Fruit fly (Drosophila melanogaster) whole organism, embryonic: ENCODE data around the gene CG5921.

Source experiments
- Bgb ChIP-seq: fragments of 200-800 bp; sonication (Bioruptor generic); IDR thresholded peaks from 2 replicates; pipeline ENCODE4 v1.3.6; 2022; ENCODE audit warnings: missing biosample characterization, missing genetic modification characterization; ENCODE audit not compliant: partially characterized antibody
- CG10267 ChIP-seq: fragments of 200-800 bp; sonication (Bioruptor generic); optimal IDR thresholded peaks from 2 replicates; lab custom pipeline; 2018; ENCODE audit warnings: missing biosample characterization, mild to moderate bottlenecking, missing genetic modification characterization, moderate library complexity
- CG12219 ChIP-seq: fragments of 200-800 bp; sonication (Bioruptor generic); optimal IDR thresholded peaks from 3 replicates; lab custom pipeline; 2018; ENCODE audit warnings: missing biosample characterization, mild to moderate bottlenecking, missing genetic modification characterization
- CG12391 ChIP-seq: fragments of 200-800 bp; sonication (Bioruptor generic); optimal IDR thresholded peaks from 3 replicates; lab custom pipeline; 2018; ENCODE audit warnings: missing biosample characterization, mild to moderate bottlenecking, missing genetic modification characterization, moderate library complexity
- CG1529 ChIP-seq: fragments of 200-800 bp; sonication (Bioruptor generic); optimal IDR thresholded peaks from 3 replicates; lab custom pipeline; 2018; ENCODE audit warnings: missing biosample characterization, missing genetic modification characterization
- CG15479 ChIP-seq: fragments of 200-800 bp; sonication (Bioruptor generic); optimal IDR thresholded peaks from 3 replicates; lab custom pipeline; 2019; ENCODE audit warnings: missing biosample characterization, mild to moderate bottlenecking, missing genetic modification characterization, moderate library complexity
- CG16813 ChIP-seq: fragments of 200-800 bp; sonication (Bioruptor generic); IDR thresholded peaks from 3 replicates; pipeline ENCODE4 v1.3.6; 2022; ENCODE audit warnings: missing biosample characterization, missing genetic modification characterization; ENCODE audit not compliant: partially characterized antibody
- CG17385 ChIP-seq: fragments of 200-800 bp; sonication (Bioruptor generic); optimal IDR thresholded peaks from 3 replicates; lab custom pipeline; 2018; ENCODE audit warnings: missing biosample characterization, mild to moderate bottlenecking, missing genetic modification characterization
- CG17802 ChIP-seq: fragments of 200-800 bp; sonication (Bioruptor generic); optimal IDR thresholded peaks from 2 replicates; lab custom pipeline; 2018; ENCODE audit warnings: missing biosample characterization, mild to moderate bottlenecking, missing genetic modification characterization, moderate library complexity
- CG18011 ChIP-seq: fragments of 200-800 bp; sonication (Bioruptor generic); optimal IDR thresholded peaks from 2 replicates; lab custom pipeline; 2017; ENCODE audit warnings: missing biosample characterization, missing genetic modification characterization, mild to moderate bottlenecking, moderate library complexity, missing genotype
- CG2116 ChIP-seq: fragments of 200-800 bp; sonication (Bioruptor generic); optimal IDR thresholded peaks from 3 replicates; lab custom pipeline; 2018; ENCODE audit warnings: missing biosample characterization, mild to moderate bottlenecking, missing genetic modification characterization
- CG32532 ChIP-seq: fragments of 200-800 bp; sonication (Bioruptor generic); IDR thresholded peaks from 2 replicates; pipeline ENCODE4 v1.3.6; 2022; ENCODE audit warnings: missing biosample characterization, missing genetic modification characterization
- CG3726 ChIP-seq: fragments of 200-800 bp; sonication (Bioruptor generic); IDR thresholded peaks from 3 replicates; pipeline ENCODE4, ENCODE4 v1.3.6; 2022; ENCODE audit warnings: missing biosample characterization, missing genetic modification characterization
- CG43689 ChIP-seq: fragments of 200-800 bp; sonication (Bioruptor generic); IDR thresholded peaks from 2 replicates; pipeline ENCODE4 v1.3.6; 2022; ENCODE audit warnings: missing biosample characterization, missing genetic modification characterization
- CG4404 ChIP-seq: fragments of 200-800 bp; sonication (Bioruptor generic); IDR thresholded peaks from 2 replicates; pipeline ENCODE4 v1.3.6; 2022; ENCODE audit warnings: missing biosample characterization, missing genetic modification characterization
- CG4617 ChIP-seq: fragments of 200-800 bp; sonication (Bioruptor generic); optimal IDR thresholded peaks from 3 replicates; lab custom pipeline; 2016; ENCODE audit warnings: missing biosample characterization, missing genetic modification characterization, borderline replicate concordance
- CG6765 ChIP-seq: fragments of 200-800 bp; sonication (Bioruptor generic); optimal IDR thresholded peaks from 3 replicates; lab custom pipeline; 2017; ENCODE audit warnings: missing biosample characterization, mild to moderate bottlenecking, missing genetic modification characterization
- CG7786 ChIP-seq: fragments of 200-800 bp; sonication (Bioruptor generic); optimal IDR thresholded peaks from 2 replicates; lab custom pipeline; 2016; ENCODE audit warnings: missing biosample characterization, missing genetic modification characterization
- CG8765 ChIP-seq: fragments of 200-800 bp; sonication (Bioruptor generic); IDR thresholded peaks from 2 replicates; pipeline ENCODE4 v1.3.6; 2022; ENCODE audit warnings: missing biosample characterization, missing genetic modification characterization
- CG9797 ChIP-seq: fragments of 200-800 bp; sonication (Bioruptor generic); optimal IDR thresholded peaks from 3 replicates; lab custom pipeline; 2018; ENCODE audit warnings: missing biosample characterization, mild to moderate bottlenecking, missing genetic modification characterization
- CkIIα-i1 ChIP-seq: fragments of 200-800 bp; sonication (Bioruptor generic); IDR thresholded peaks from 2 replicates; pipeline ENCODE4 v1.3.6; 2022; ENCODE audit warnings: missing biosample characterization, missing genetic modification characterization
- Drgx ChIP-seq: fragments of 200-800 bp; sonication (Bioruptor generic); IDR thresholded peaks from 2 replicates; pipeline ENCODE4 v1.3.6; 2022; ENCODE audit warnings: missing biosample characterization, missing genetic modification characterization
- Fer1 ChIP-seq: fragments of 200-800 bp; sonication (Bioruptor generic); optimal IDR thresholded peaks from 2 replicates; lab custom pipeline; 2017; ENCODE audit warnings: missing biosample characterization, mild to moderate bottlenecking, missing genetic modification characterization
- Gsc ChIP-seq: fragments of 200-800 bp; sonication (Bioruptor generic); IDR thresholded peaks from 2 replicates; pipeline ENCODE4 v1.3.6; 2022; ENCODE audit warnings: missing biosample characterization, missing genetic modification characterization
- Hey ChIP-seq: fragments of 200-800 bp; sonication (Bioruptor generic); optimal IDR thresholded peaks from 3 replicates; lab custom pipeline; 2018; ENCODE audit warnings: missing biosample characterization, mild to moderate bottlenecking, missing genetic modification characterization
- Hr3 ChIP-seq: fragments of 200-800 bp; sonication (Bioruptor generic); optimal IDR thresholded peaks from 3 replicates; lab custom pipeline; 2016; ENCODE audit warnings: missing biosample characterization, missing genetic modification characterization
- Six4 ChIP-seq: fragments of 200-800 bp; sonication (Bioruptor generic); optimal IDR thresholded peaks from 2 replicates; lab custom pipeline; 2016; ENCODE audit warnings: missing biosample characterization, missing genetic modification characterization
- TFAM ChIP-seq: fragments of 200-800 bp; sonication (Bioruptor generic); optimal IDR thresholded peaks from 2 replicates; lab custom pipeline; 2017; ENCODE audit warnings: missing biosample characterization, missing genetic modification characterization, inconsistent platforms
- Taf1 ChIP-seq: fragments of 200-800 bp; sonication (Bioruptor generic); IDR thresholded peaks from 2 replicates; pipeline ENCODE4 v1.3.6; 2022; ENCODE audit warnings: missing biosample characterization, missing genetic modification characterization
- abd-A ChIP-seq: fragments of 200-800 bp; sonication (Bioruptor generic); optimal IDR thresholded peaks from 3 replicates; lab custom pipeline; 2019; ENCODE audit warnings: missing biosample characterization, mild to moderate bottlenecking, missing genetic modification characterization, moderate library complexity
- amos ChIP-seq: fragments of 200-800 bp; sonication (Bioruptor generic); IDR thresholded peaks from 2 replicates; pipeline ENCODE4 v1.3.6; 2022; ENCODE audit warnings: missing biosample characterization, missing genetic modification characterization; ENCODE audit not compliant: partially characterized antibody
- ase ChIP-seq: fragments of 200-800 bp; sonication (Bioruptor generic); IDR thresholded peaks from 3 replicates; pipeline ENCODE4 v1.3.6; 2022; ENCODE audit warnings: missing biosample characterization, missing genetic modification characterization
- corto ChIP-seq: fragments of 200-800 bp; sonication (Bioruptor generic); optimal IDR thresholded peaks from 2 replicates; lab custom pipeline; 2016; ENCODE audit warnings: missing biosample characterization, mild to moderate bottlenecking, missing genetic modification characterization, moderate library complexity
- crol ChIP-seq: fragments of 200-800 bp; sonication (Bioruptor generic); IDR thresholded peaks from 2 replicates; pipeline ENCODE4 v1.3.6; 2022; ENCODE audit warnings: missing biosample characterization, missing genetic modification characterization
- dpn ChIP-seq, 2 experiments: fragments of 200-800 bp; sonication (Bioruptor generic); optimal IDR thresholded peaks; 3 replicates each; lab custom pipeline; 2016; ENCODE audit warnings: missing biosample characterization in 2 of 2, missing genetic modification characterization in 2 of 2
- gfzf ChIP-seq: fragments of 200-800 bp; sonication (Bioruptor generic); optimal IDR thresholded peaks from 2 replicates; lab custom pipeline; 2016; ENCODE audit warnings: missing biosample characterization, mild to moderate bottlenecking, missing genetic modification characterization, moderate library complexity
- gt ChIP-seq: fragments of 200-800 bp; sonication (Bioruptor generic); IDR thresholded peaks from 2 replicates; pipeline ENCODE4 v1.3.6; 2022; ENCODE audit warnings: missing biosample characterization, missing genetic modification characterization
- maf-S ChIP-seq: fragments of 200-800 bp; sonication (Bioruptor generic); optimal IDR thresholded peaks from 2 replicates; lab custom pipeline; 2016; ENCODE audit warnings: missing biosample characterization, missing genetic modification characterization
- nerfin-1 ChIP-seq: fragments of 200-800 bp; sonication (Bioruptor generic); optimal IDR thresholded peaks from 3 replicates; lab custom pipeline; 2019; ENCODE audit warnings: missing biosample characterization, mild to moderate bottlenecking, missing genetic modification characterization, moderate library complexity
- peb ChIP-seq: fragments of 200-800 bp; sonication (Bioruptor generic); IDR thresholded peaks from 2 replicates; pipeline ENCODE4 v1.3.6; 2022; ENCODE audit warnings: missing biosample characterization, missing genetic modification characterization
- psq ChIP-seq: fragments of 200-800 bp; sonication (Bioruptor generic); optimal IDR thresholded peaks from 2 replicates; lab custom pipeline; 2017; ENCODE audit warnings: missing biosample characterization, missing genetic modification characterization
- ro ChIP-seq: fragments of 200-800 bp; sonication (Bioruptor generic); IDR thresholded peaks from 2 replicates; pipeline ENCODE4 v1.3.6; 2022; ENCODE audit warnings: missing biosample characterization, missing genetic modification characterization
- row ChIP-seq: fragments of 200-800 bp; sonication (Bioruptor generic); IDR thresholded peaks from 3 replicates; pipeline ENCODE4 v1.3.6; 2022; ENCODE audit warnings: missing biosample characterization, missing genetic modification characterization
- scrt ChIP-seq: fragments of 200-800 bp; sonication (Bioruptor generic); optimal IDR thresholded peaks from 2 replicates; lab custom pipeline; 2018; ENCODE audit warnings: missing biosample characterization, mild to moderate bottlenecking, missing genetic modification characterization, moderate library complexity
- sd ChIP-seq: fragments of 200-800 bp; sonication (Bioruptor generic); optimal IDR thresholded peaks from 3 replicates; lab custom pipeline; 2018; ENCODE audit warnings: missing biosample characterization, mild to moderate bottlenecking, missing genetic modification characterization, moderate library complexity
- sens-2 ChIP-seq: fragments of 200-800 bp; sonication (Bioruptor generic); IDR thresholded peaks from 2 replicates; pipeline ENCODE4 v1.3.6; 2022; ENCODE audit warnings: missing biosample characterization, missing genetic modification characterization
- sima ChIP-seq: fragments of 200-800 bp; sonication (Bioruptor generic); optimal IDR thresholded peaks from 2 replicates; lab custom pipeline; 2016; ENCODE audit warnings: missing biosample characterization, missing genetic modification characterization
- slbo ChIP-seq: fragments of 200-800 bp; sonication (Bioruptor generic); IDR thresholded peaks from 2 replicates; pipeline ENCODE4 v1.3.6; 2022; ENCODE audit warnings: missing biosample characterization, missing genetic modification characterization
- stc ChIP-seq: fragments of 200-800 bp; sonication (Bioruptor generic); IDR thresholded peaks from 2 replicates; pipeline ENCODE4 v1.3.6; 2022; ENCODE audit warnings: missing biosample characterization, missing genetic modification characterization
- stwl ChIP-seq: fragments of 200-800 bp; sonication (Bioruptor generic); optimal IDR thresholded peaks from 3 replicates; lab custom pipeline; 2018; ENCODE audit warnings: missing biosample characterization, mild to moderate bottlenecking, missing genetic modification characterization, moderate library complexity
- wek ChIP-seq: fragments of 200-800 bp; sonication (Bioruptor generic); optimal IDR thresholded peaks from 3 replicates; lab custom pipeline; 2018; ENCODE audit warnings: missing biosample characterization, mild to moderate bottlenecking, missing genetic modification characterization, moderate library complexity

The CG5921 gene

DNA sequence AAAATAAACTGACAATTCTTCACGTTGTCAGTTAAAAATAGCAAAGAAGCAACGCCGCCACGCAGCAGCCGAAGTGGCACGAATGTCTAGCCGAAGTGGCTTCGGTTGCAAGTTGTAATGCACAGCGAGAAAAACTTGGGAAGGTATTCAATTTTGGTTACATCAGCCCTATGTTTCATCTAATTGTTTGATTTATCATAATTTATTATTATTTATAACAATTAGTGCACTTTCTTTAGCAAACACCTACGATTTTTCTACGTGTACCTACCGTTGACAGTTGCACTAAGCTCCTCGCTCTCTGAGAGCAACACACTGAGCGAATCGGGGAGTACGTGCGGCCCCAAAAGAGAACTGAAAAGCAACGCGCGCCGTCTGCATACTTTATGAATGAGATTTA lies 24.2 kb downstream of the CG5921 start, which contains the start of gene Tsp5D (continued):
- TF ChIP-seq sens-2 (GFP tag; lab: Robert Waterston, UW): peak; percentile 91
- TF ChIP-seq ase (GFP tag; lab: Robert Waterston, UW): peak; percentile 95
- TF ChIP-seq psq (GFP tag; lab: Kevin White, UChicago): peak; percentile 57
- peak; percentile 89 for TF ChIP-seq gt
- no peak for TF ChIP-seq CG15479 (GFP tag; lab: Kevin White, UChicago)
- no peak for TF ChIP-seq corto (GFP tag; lab: Kevin White, UChicago)
- peak; percentile 86 for TF ChIP-seq CG43689 (GFP tag; lab: Robert Waterston, UW)
- peak; percentile 93 for TF ChIP-seq CG12391 (tag; lab: Kevin White, UChicago)
- TF ChIP-seq Hr3 (GFP tag; lab: Kevin White, UChicago): peak; percentile 91
- TF ChIP-seq CG3726 (GFP tag; lab: Robert Waterston, UW): peak; percentile 90
- TF ChIP-seq Taf1 (GFP tag; lab: Robert Waterston, UW): peak; percentile 36; the same call in 1 of the 2 replicates
- peak; percentile 31 to 89 for TF ChIP-seq dpn (GFP tag; optimal IDR thresholded peaks at IDR 0.05; lab: Kevin White, UChicago)
- peak; percentile 76 for TF ChIP-seq TFAM
- peak; percentile 91 for TF ChIP-seq CG17385 (GFP tag; lab: Kevin White, UChicago)
- no peak for TF ChIP-seq sima (GFP tag; lab: Kevin White, UChicago)
- peak; percentile 63 for TF ChIP-seq CG4617 (GFP tag; lab: Kevin White, UChicago)
- peak; percentile 61 for TF ChIP-seq CG18011 (GFP tag; lab: Kevin White, UChicago)
- TF ChIP-seq row (GFP tag; lab: Robert Waterston, UW): peak; percentile 95
- peak; percentile 87 for TF ChIP-seq peb (GFP tag; lab: Robert Waterston, UW)
- peak; percentile 75 for TF ChIP-seq CG17802
- peak; percentile 91 for TF ChIP-seq CG1529 (GFP tag; lab: Kevin White, UChicago)
- peak; percentile 28 for TF ChIP-seq CG9797 (GFP tag; lab: Kevin White, UChicago)
- TF ChIP-seq CG12219: peak; percentile 91
- no peak for TF ChIP-seq gfzf
- TF ChIP-seq stwl: peak; percentile 2
- no peak; the same call in 1 of the 2 replicates for TF ChIP-seq CG8765 (GFP tag; lab: Robert Waterston, UW)
- peak; percentile 90 for TF ChIP-seq ro
- no peak for TF ChIP-seq Hey (tag; lab: Kevin White, UChicago)
- peak; percentile 54; the same call in 1 of the 2 replicates for TF ChIP-seq crol (GFP tag; lab: Robert Waterston, UW)
- TF ChIP-seq CG4404 (GFP tag; lab: Robert Waterston, UW): peak; percentile 75
- no peak for TF ChIP-seq Bgb (GFP tag; lab: Robert Waterston, UW)
- TF ChIP-seq Fer1: peak; percentile 87
- TF ChIP-seq CG7786 (GFP tag; lab: Kevin White, UChicago): no peak
- no peak for TF ChIP-seq abd-A
- peak; percentile 83 for TF ChIP-seq scrt (GFP tag; lab: Kevin White, UChicago)
- TF ChIP-seq slbo (GFP tag; lab: Robert Waterston, UW): peak; percentile 90
- TF ChIP-seq Gsc: peak; percentile 77
- TF ChIP-seq Drgx (GFP tag; lab: Robert Waterston, UW): peak; percentile 100
- TF ChIP-seq CG16813 (GFP tag; lab: Robert Waterston, UW): no peak
- TF ChIP-seq amos (GFP tag; lab: Robert Waterston, UW): no peak
- peak; percentile 73 for TF ChIP-seq sd (tag; lab: Kevin White, UChicago)
- peak; percentile 82 for TF ChIP-seq CG32532 (GFP tag; lab: Robert Waterston, UW)
- peak; percentile 95 for TF ChIP-seq stc
- TF ChIP-seq nerfin-1 (tag; lab: Kevin White, UChicago): peak; percentile 90
- TF ChIP-seq wek (GFP tag; lab: Kevin White, UChicago): peak; percentile 75
- peak; percentile 63 for TF ChIP-seq CG6765 (GFP tag; lab: Kevin White, UChicago)
- peak; percentile 66; the same call in 1 of the 2 replicates for TF ChIP-seq CkIIα-i1 (GFP tag; lab: Robert Waterston, UW)
- TF ChIP-seq maf-S (GFP tag; lab: Kevin White, UChicago): no peak
- TF ChIP-seq Six4 (GFP tag; lab: Kevin White, UChicago): peak; percentile 93
- TF ChIP-seq CG2116 (GFP tag; lab: Kevin White, UChicago): peak; percentile 43
- peak; percentile 85 for TF ChIP-seq CG10267 (tag; lab: Kevin White, UChicago)
